Fruit fly (Drosophila melanogaster) whole organism, embryonic: Measurements from ENCODE around the gene Drs.
A peak's percentile ranks its signal among the peaks of the same experiment; 100 is the strongest.

Source experiments
- CG10431 ChIP-seq: fragments of 200-800 bp; sonication (Bioruptor generic); optimal IDR thresholded peaks from 3 replicates; lab custom pipeline; 2018; ENCODE audit warnings: missing biosample characterization, mild to moderate bottlenecking, missing genetic modification characterization
- CG11085 ChIP-seq: fragments of 200-800 bp; sonication (Bioruptor generic); IDR thresholded peaks from 2 replicates; pipeline ENCODE4 v1.3.6; 2022; ENCODE audit warnings: missing biosample characterization, missing genetic modification characterization
- CG11398 ChIP-seq: fragments of 200-800 bp; sonication (Bioruptor generic); optimal IDR thresholded peaks from 2 replicates; lab custom pipeline; 2016; ENCODE audit warnings: missing biosample characterization, missing genetic modification characterization
- CG14050 ChIP-seq: fragments of 200-800 bp; sonication (Bioruptor generic); IDR thresholded peaks from 3 replicates; pipeline ENCODE4 v1.3.6; 2022; ENCODE audit warnings: missing biosample characterization, missing genetic modification characterization
- CG1647 ChIP-seq: fragments of 200-800 bp; sonication (Bioruptor generic); optimal IDR thresholded peaks from 3 replicates; lab custom pipeline; 2016; ENCODE audit warnings: missing biosample characterization, missing genetic modification characterization
- CG17328 ChIP-seq: fragments of 200-800 bp; sonication (Bioruptor generic); IDR thresholded peaks from 2 replicates; pipeline ENCODE4 v1.3.6; 2022; ENCODE audit warnings: missing biosample characterization, missing genetic modification characterization
- CG18262 ChIP-seq: fragments of 200-800 bp; optimal IDR thresholded peaks from 3 replicates; lab custom pipeline; 2019; ENCODE audit warnings: missing biosample characterization, mild to moderate bottlenecking, missing genetic modification characterization, moderate library complexity
- CG30431 ChIP-seq: fragments of 200-800 bp; sonication (Bioruptor generic); optimal IDR thresholded peaks from 2 replicates; lab custom pipeline; 2017; ENCODE audit warnings: missing biosample characterization, missing genetic modification characterization
- CG31441 ChIP-seq: fragments of 200-800 bp; sonication (Bioruptor generic); IDR thresholded peaks from 2 replicates; pipeline ENCODE4 v1.3.6; 2022; ENCODE audit warnings: missing biosample characterization, missing genetic modification characterization
- CG34376 ChIP-seq: fragments of 200-800 bp; sonication (Bioruptor generic); optimal IDR thresholded peaks from 2 replicates; lab custom pipeline; 2018; ENCODE audit warnings: missing biosample characterization, mild to moderate bottlenecking, missing genetic modification characterization
- CG4730 ChIP-seq: fragments of 200-800 bp; sonication (Bioruptor generic); IDR thresholded peaks from 2 replicates; pipeline ENCODE4 v1.3.6; 2022; ENCODE audit warnings: missing biosample characterization, missing genetic modification characterization
- CG6813 ChIP-seq: fragments of 200-800 bp; sonication (Bioruptor generic); optimal IDR thresholded peaks from 2 replicates; lab custom pipeline; 2017; ENCODE audit warnings: missing biosample characterization, missing genetic modification characterization, mild to moderate bottlenecking, moderate library complexity, missing genetic modification reagents
- CG7928 ChIP-seq: fragments of 200-800 bp; sonication (Bioruptor generic); optimal IDR thresholded peaks from 2 replicates; lab custom pipeline; 2017; ENCODE audit warnings: missing biosample characterization, mild to moderate bottlenecking, missing genetic modification characterization
- CrebB ChIP-seq: fragments of 200-800 bp; sonication (Bioruptor generic); optimal IDR thresholded peaks from 3 replicates; lab custom pipeline; 2018; ENCODE audit warnings: missing biosample characterization, mild to moderate bottlenecking, missing genetic modification characterization
- Dfd ChIP-seq, 2 experiments: fragments of >200 bp; optimal IDR thresholded peaks; 2 replicates each; lab custom pipeline; 2017; ENCODE audit warnings: missing biosample characterization in 2 of 2, missing genetic modification characterization in 2 of 2
- Drgx ChIP-seq: fragments of 200-800 bp; sonication (Bioruptor generic); IDR thresholded peaks from 2 replicates; pipeline ENCODE4 v1.3.6; 2022; ENCODE audit warnings: missing biosample characterization, missing genetic modification characterization
- Eip74EF ChIP-seq, 2 experiments: fragments of 200-800 bp in 1 of 2; fragments of >200 bp in 1 of 2; sonication (Bioruptor generic) in 1 of 2; optimal IDR thresholded peaks; 2 replicates each; lab custom pipeline; 2017 to 2019; ENCODE audit warnings: missing biosample characterization in 2 of 2, missing genetic modification characterization in 2 of 2, mild to moderate bottlenecking in 1 of 2, moderate library complexity in 1 of 2
- Gug ChIP-seq: fragments of 200-800 bp; sonication (Bioruptor generic); IDR thresholded peaks from 4 replicates; pipeline ENCODE4 v1.3.6; 2022; ENCODE audit warnings: missing biosample characterization, missing genetic modification characterization
- HLH3B ChIP-seq: fragments of 200-800 bp; sonication (Bioruptor generic); IDR thresholded peaks from 2 replicates; pipeline ENCODE4 v1.3.6; 2022; ENCODE audit warnings: missing biosample characterization, missing genetic modification characterization
- HmgD ChIP-seq: fragments of 200-800 bp; sonication (Bioruptor generic); optimal IDR thresholded peaks from 3 replicates; lab custom pipeline; 2016; ENCODE audit warnings: missing biosample characterization, missing genetic modification characterization
- HmgZ ChIP-seq: fragments of 200-800 bp; sonication (Bioruptor generic); optimal IDR thresholded peaks from 2 replicates; lab custom pipeline; 2018; ENCODE audit warnings: missing biosample characterization, mild to moderate bottlenecking, missing genetic modification characterization
- Hr51 ChIP-seq, 2 experiments: fragments of 200-800 bp; sonication (Bioruptor generic); optimal IDR thresholded peaks; 2 replicates in 1 of 2; 3 replicates in 1 of 2; lab custom pipeline; 2016 to 2018; ENCODE audit warnings: missing biosample characterization in 2 of 2, missing genetic modification characterization in 2 of 2, mild to moderate bottlenecking in 1 of 2, moderate library complexity in 1 of 2
- NK7.1 ChIP-seq: fragments of 200-800 bp; sonication (Bioruptor generic); optimal IDR thresholded peaks from 3 replicates; lab custom pipeline; 2016; ENCODE audit warnings: missing biosample characterization, missing genetic modification characterization
- Oaz ChIP-seq: fragments of 200-800 bp; sonication (Bioruptor generic); IDR thresholded peaks from 2 replicates; pipeline ENCODE4 v1.3.6; 2022; ENCODE audit warnings: missing biosample characterization, missing genetic modification characterization
- Rx ChIP-seq: fragments of 200-800 bp; sonication (Bioruptor generic); IDR thresholded peaks from 2 replicates; pipeline ENCODE4 v1.3.6; 2022; ENCODE audit warnings: missing biosample characterization, missing genetic modification characterization
- Side ChIP-seq: fragments of 200-800 bp; sonication (Bioruptor generic); optimal IDR thresholded peaks from 2 replicates; lab custom pipeline; 2016; ENCODE audit warnings: missing biosample characterization, missing genetic modification characterization
- Sox102F ChIP-seq: fragments of 200-800 bp; sonication (Bioruptor generic); optimal IDR thresholded peaks from 2 replicates; lab custom pipeline; 2018; ENCODE audit warnings: missing biosample characterization, mild to moderate bottlenecking, missing genetic modification characterization, moderate library complexity
- abd-A ChIP-seq: fragments of 200-800 bp; sonication (Bioruptor generic); optimal IDR thresholded peaks from 3 replicates; lab custom pipeline; 2019; ENCODE audit warnings: missing biosample characterization, mild to moderate bottlenecking, missing genetic modification characterization, moderate library complexity
- ac ChIP-seq: fragments of 200-800 bp; sonication (Bioruptor generic); optimal IDR thresholded peaks from 3 replicates; lab custom pipeline; 2017; ENCODE audit warnings: missing biosample characterization, mild to moderate bottlenecking, missing genetic modification characterization
- ara ChIP-seq: fragments of 200-800 bp; sonication (Bioruptor generic); IDR thresholded peaks from 2 replicates; pipeline ENCODE4 v1.3.6; 2022; ENCODE audit warnings: missing biosample characterization, missing genetic modification characterization
- bbx ChIP-seq: fragments of 200-800 bp; sonication (Bioruptor generic); IDR thresholded peaks from 2 replicates; pipeline ENCODE4 v1.3.6; 2022; ENCODE audit warnings: missing biosample characterization, missing genetic modification characterization; ENCODE audit not compliant: partially characterized antibody
- bsh ChIP-seq, 2 experiments: fragments of 200-800 bp; sonication (Bioruptor generic); optimal IDR thresholded peaks; 2 replicates each; lab custom pipeline; 2017 to 2018; ENCODE audit warnings: mild to moderate bottlenecking in 2 of 2, missing biosample characterization in 2 of 2, missing genetic modification characterization in 2 of 2, moderate library complexity in 1 of 2
- btn ChIP-seq: fragments of 200-800 bp; sonication (Bioruptor generic); optimal IDR thresholded peaks from 2 replicates; lab custom pipeline; 2016; ENCODE audit warnings: missing biosample characterization, missing genetic modification characterization
- esg ChIP-seq: fragments of 200-800 bp; sonication (Bioruptor generic); conservative IDR thresholded peaks from 2 replicates; pipeline ENCODE4 v1.3.6; 2022; ENCODE audit warnings: missing biosample characterization, missing genetic modification characterization
- fd102C ChIP-seq: fragments of 200-800 bp; sonication (Bioruptor generic); optimal IDR thresholded peaks from 2 replicates; lab custom pipeline; 2018; ENCODE audit warnings: missing biosample characterization, mild to moderate bottlenecking, missing genetic modification characterization, moderate library complexity
- hth ChIP-seq: fragments of >200 bp; optimal IDR thresholded peaks from 2 replicates; lab custom pipeline; 2017; ENCODE audit warnings: inconsistent platforms
- lmd ChIP-seq: fragments of 200-800 bp; sonication (Bioruptor generic); IDR thresholded peaks from 2 replicates; pipeline ENCODE4 v1.3.6; 2022; ENCODE audit warnings: missing biosample characterization, missing genetic modification characterization
- mirr ChIP-seq: fragments of 200-800 bp; sonication (Bioruptor generic); optimal IDR thresholded peaks from 3 replicates; lab custom pipeline; 2018; ENCODE audit warnings: missing biosample characterization, mild to moderate bottlenecking, missing genetic modification characterization
- otp ChIP-seq: fragments of 200-800 bp; sonication (Bioruptor generic); IDR thresholded peaks from 3 replicates; pipeline ENCODE4, ENCODE4 v1.3.6; 2022; ENCODE audit warnings: missing biosample characterization, missing genetic modification characterization
- pfk ChIP-seq: fragments of 200-800 bp; sonication (Bioruptor generic); optimal IDR thresholded peaks from 2 replicates; lab custom pipeline; 2018; ENCODE audit warnings: missing biosample characterization, mild to moderate bottlenecking, missing genetic modification characterization, moderate library complexity
- run ChIP-seq: fragments of 200-800 bp; sonication (Bioruptor generic); optimal IDR thresholded peaks from 3 replicates; lab custom pipeline; 2018; ENCODE audit warnings: missing biosample characterization, mild to moderate bottlenecking, missing genetic modification characterization
- stc ChIP-seq: fragments of 200-800 bp; sonication (Bioruptor generic); IDR thresholded peaks from 2 replicates; pipeline ENCODE4 v1.3.6; 2022; ENCODE audit warnings: missing biosample characterization, missing genetic modification characterization
- tna ChIP-seq: fragments of 200-800 bp; sonication (Bioruptor generic); IDR thresholded peaks from 2 replicates; pipeline ENCODE4 v1.3.6; 2022; ENCODE audit warnings: missing biosample characterization, missing genetic modification characterization; ENCODE audit not compliant: partially characterized antibody
- toy ChIP-seq: fragments of 200-800 bp; sonication (Bioruptor generic); IDR thresholded peaks from 2 replicates; pipeline ENCODE4 v1.3.6; 2022; ENCODE audit warnings: missing biosample characterization, missing genetic modification characterization
- trh ChIP-seq: fragments of 200-800 bp; sonication (Bioruptor generic); optimal IDR thresholded peaks from 2 replicates; lab custom pipeline; 2016; ENCODE audit warnings: missing biosample characterization, missing genetic modification characterization
- tx ChIP-seq: fragments of 200-800 bp; sonication (Bioruptor generic); optimal IDR thresholded peaks from 2 replicates; lab custom pipeline; 2016; ENCODE audit warnings: missing biosample characterization, missing genetic modification characterization
- unc-4 ChIP-seq: fragments of 200-800 bp; sonication (Bioruptor generic); IDR thresholded peaks from 2 replicates; pipeline ENCODE4 v1.3.6; 2022; ENCODE audit warnings: missing biosample characterization, missing genetic modification characterization; ENCODE audit not compliant: partially characterized antibody
- vfl ChIP-seq: fragments of 200-800 bp; sonication (Bioruptor generic); optimal IDR thresholded peaks from 2 replicates; lab custom pipeline; 2016; ENCODE audit warnings: missing biosample characterization, missing genetic modification characterization
- vvl ChIP-seq: fragments of 200-800 bp; sonication (Bioruptor generic); IDR thresholded peaks from 2 replicates; pipeline ENCODE4 v1.3.6; 2022; ENCODE audit warnings: missing biosample characterization, missing genetic modification characterization

Gene Drs

DNA sequence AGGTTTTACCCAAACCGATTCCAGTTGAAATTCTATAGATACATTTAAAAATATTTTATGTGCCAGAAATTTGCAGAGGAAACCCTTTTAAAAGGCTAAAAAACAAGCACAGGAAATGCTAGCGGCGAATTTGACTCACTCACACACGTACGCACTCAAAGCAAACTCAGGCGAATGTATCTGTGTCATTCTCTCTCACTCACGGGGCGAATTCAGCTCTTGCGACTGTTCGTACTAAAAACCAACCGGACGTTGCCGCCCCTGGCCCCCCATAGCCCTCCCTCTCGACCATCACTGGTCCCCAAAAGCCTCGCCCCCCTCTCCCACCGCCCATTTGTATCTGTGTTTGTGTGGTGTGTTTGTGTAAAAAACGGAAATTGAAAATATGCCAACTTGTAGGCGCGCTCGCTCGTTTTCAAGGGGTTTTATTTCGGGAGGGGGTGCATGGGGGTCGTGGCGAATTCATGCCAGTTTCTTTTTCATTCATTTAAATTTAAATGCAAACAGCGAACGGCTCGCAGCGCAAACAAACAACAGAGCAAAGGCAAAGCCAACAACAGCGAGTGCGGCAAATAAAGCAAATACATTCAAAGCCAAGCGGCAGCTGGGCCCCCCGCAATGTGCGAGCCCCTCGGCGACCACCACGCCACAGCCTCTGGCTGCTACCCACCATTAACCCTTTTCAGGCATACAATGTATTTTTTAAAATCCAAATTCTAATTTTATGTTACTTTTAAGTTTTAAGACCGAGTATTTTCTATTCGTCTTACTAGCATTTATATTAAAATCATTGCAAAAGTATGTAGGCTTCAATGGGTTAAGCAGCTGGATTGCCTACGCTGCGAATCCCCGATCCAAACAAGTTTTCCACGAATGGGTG lies 49.1 kb downstream of the Drs start (continued):
- TF ChIP-seq unc-4 (GFP tag; lab: Robert Waterston, UW) (peak; percentile 30; the same call in 1 of the 2 replicates), vfl (GFP tag; lab: Kevin White, UChicago) (peak; percentile 26), abd-A (peak; percentile 99), CG30431 (GFP tag; lab: Kevin White, UChicago) (peak; percentile 36), hth (no peak), ac (GFP tag; lab: Kevin White, UChicago) (no peak), stc (GFP tag; lab: Robert Waterston, UW) (peak; percentile 69), CG6813 (peak; percentile 80), HmgD (GFP tag; lab: Kevin White, UChicago) (no peak), HLH3B (GFP tag; lab: Robert Waterston, UW) (peak; percentile 87), bsh (GFP tag; optimal IDR thresholded peaks at IDR 0.05; lab: Kevin White, UChicago) (peak; percentile 52 to 89), Gug (GFP tag; lab: Robert Waterston, UW) (peak; percentile 65; the same call in 3 of the 4 replicates), lmd (GFP tag; lab: Robert Waterston, UW) (peak; percentile 87), tx (GFP tag; lab: Kevin White, UChicago) (peak; percentile 55), CG14050 (GFP tag; lab: Robert Waterston, UW) (peak; percentile 76), Eip74EF (GFP tag; optimal IDR thresholded peaks at IDR 0.05; lab: Kevin White, UChicago) (peak in 1 of 2 experiments; percentile 79), bbx (peak; percentile 11; the same call in 1 of the 2 replicates), ara (GFP tag; lab: Robert Waterston, UW) (peak; percentile 78), CG31441 (peak; percentile 74), pfk (GFP tag; lab: Kevin White, UChicago) (peak; percentile 72), CG11085 (GFP tag; lab: Robert Waterston, UW) (peak; percentile 71), toy (GFP tag; lab: Robert Waterston, UW) (no peak), CrebB (tag; lab: Kevin White, UChicago) (peak; percentile 37), CG18262 (tag; lab: Kevin White, UChicago) (peak; percentile 75), CG17328 (GFP tag; lab: Robert Waterston, UW) (peak; percentile 73), btn (GFP tag; lab: Kevin White, UChicago) (peak; percentile 40), CG11398 (GFP tag; lab: Kevin White, UChicago) (peak; percentile 34), run (tag; lab: Kevin White, UChicago) (peak; percentile 27), CG7928 (GFP tag; lab: Kevin White, UChicago) (peak; percentile 51), otp (GFP tag; lab: Robert Waterston, UW) (peak; percentile 67; the same call in 2 of the 3 replicates), Rx (peak; percentile 75), Hr51 (GFP tag; optimal IDR thresholded peaks at IDR 0.05; lab: Kevin White, UChicago) (peak; percentile 59 to 78), CG4730 (GFP tag; lab: Robert Waterston, UW) (peak; percentile 66), mirr (GFP tag; lab: Kevin White, UChicago) (peak; percentile 99), esg (GFP tag; lab: Robert Waterston, UW) (peak; percentile 79), CG1647 (GFP tag; lab: Kevin White, UChicago) (peak; percentile 26), Side (GFP tag; lab: Kevin White, UChicago) (no peak), Oaz (GFP tag; lab: Robert Waterston, UW) (peak; percentile 58), vvl (GFP tag; lab: Robert Waterston, UW) (peak; percentile 86), tna (peak; percentile 63; the same call in 1 of the 2 replicates), CG34376 (GFP tag; lab: Kevin White, UChicago) (peak; percentile 93), CG10431 (GFP tag; lab: Kevin White, UChicago) (peak; percentile 27), Drgx (GFP tag; lab: Robert Waterston, UW) (peak; percentile 99), Sox102F (GFP tag; lab: Kevin White, UChicago) (peak; percentile 81), NK7.1 (GFP tag; lab: Kevin White, UChicago) (peak; percentile 2), fd102C (GFP tag; lab: Kevin White, UChicago) (no peak), trh (GFP tag; lab: Kevin White, UChicago) (no peak), Dfd (GFP tag; optimal IDR thresholded peaks at IDR 0.05; lab: Kevin White, UChicago) (no peak), HmgZ (tag; lab: Kevin White, UChicago) (peak; percentile 91)
